Fruit fly (Drosophila melanogaster) ovary, adult (tissue): ENCODE results near the gene Slc25A46a.

Experiments used
- CG17801 ChIP-seq: fragments of 200-800 bp; optimal IDR thresholded peaks from 2 replicates; lab custom pipeline; 2019; ENCODE audit warnings: missing biosample characterization, mild to moderate bottlenecking, missing genetic modification characterization, moderate library complexity; ENCODE audit not compliant: partially characterized antibody

Gene Slc25A46a

dm6 chrX:15991618-15992526 lies 8.3 kb downstream of the Slc25A46a start, which contains the start of the genes CG46312, eIF5 and exd:
Gene CG46312 (minus strand): TSS chrX:15991974.
Gene eIF5 (minus strand): TSS chrX:15991974.
Gene exd (plus strand): TSS chrX:15992468.
- TF ChIP-seq CG17801: peak; percentile 35

- TF ChIP-seq CG17801: no peak
Measured at dm6 chrX:15992527-15992897, 8.9 kb downstream of the Slc25A46a start.

- TF ChIP-seq CG17801: no peak
Measured at dm6 chrX:15996831-15997230, 13.3 kb downstream of the Slc25A46a start, which contains the start of gene CG8939. Gene CG8939 (plus strand): TSS chrX:15997016.

- no peak for TF ChIP-seq CG17801
Measured at dm6 chrX:16005066-16005465, 21.5 kb downstream of the Slc25A46a start.

- TF ChIP-seq CG17801: no peak
Measured at dm6 chrX:16005551-16006197, 22.1 kb downstream of the Slc25A46a start, which contains the start of the genes vap and CG12698. Gene vap (minus strand): TSS chrX:16005812. Gene CG12698 (plus strand): TSS chrX:16006147.

dm6 chrX:16008814-16009213 lies 25.2 kb downstream of the Slc25A46a start, which contains the start of gene Muc14A:
Gene Muc14A (plus strand): TSS chrX:16009114.
- TF ChIP-seq CG17801: no peak
